Fruit fly (Drosophila melanogaster) whole organism, embryonic: Measurements from ENCODE around the gene GIIIspla2.

Source experiments
- B-H1 ChIP-seq: fragments of 200-800 bp; sonication (Bioruptor generic); IDR thresholded peaks from 3 replicates; pipeline ENCODE4 v1.3.6; 2022; ENCODE audit warnings: missing biosample characterization, missing genetic modification characterization
- CG10431 ChIP-seq: fragments of 200-800 bp; sonication (Bioruptor generic); optimal IDR thresholded peaks from 3 replicates; lab custom pipeline; 2018; ENCODE audit warnings: missing biosample characterization, mild to moderate bottlenecking, missing genetic modification characterization
- CG12071 ChIP-seq: fragments of 200-800 bp; sonication (Bioruptor generic); optimal IDR thresholded peaks from 3 replicates; lab custom pipeline; 2018; ENCODE audit warnings: missing biosample characterization, mild to moderate bottlenecking, missing genetic modification characterization
- CG12299 ChIP-seq: fragments of 200-800 bp; sonication (Bioruptor generic); optimal IDR thresholded peaks from 2 replicates; lab custom pipeline; 2018; ENCODE audit warnings: missing biosample characterization, mild to moderate bottlenecking, missing genetic modification characterization
- CG12769 ChIP-seq: fragments of 200-800 bp; sonication (Bioruptor generic); optimal IDR thresholded peaks from 2 replicates; lab custom pipeline; 2019; ENCODE audit warnings: missing biosample characterization, mild to moderate bottlenecking, missing genetic modification characterization, moderate library complexity
- CG13424 ChIP-seq: fragments of 200-800 bp; sonication (Bioruptor generic); optimal IDR thresholded peaks from 2 replicates; lab custom pipeline; 2019; ENCODE audit warnings: missing biosample characterization, mild to moderate bottlenecking, missing genetic modification characterization, moderate library complexity
- CG14965 ChIP-seq: fragments of 200-800 bp; sonication (Bioruptor generic); optimal IDR thresholded peaks from 2 replicates; lab custom pipeline; 2016; ENCODE audit warnings: missing biosample characterization, missing genetic modification characterization, borderline replicate concordance
- CG15269 ChIP-seq: fragments of 200-800 bp; sonication (Bioruptor generic); optimal IDR thresholded peaks from 2 replicates; lab custom pipeline; 2018; ENCODE audit warnings: missing biosample characterization, mild to moderate bottlenecking, missing genetic modification characterization, moderate library complexity
- CG15601 ChIP-seq: fragments of 200-800 bp; sonication (Bioruptor generic); optimal IDR thresholded peaks from 3 replicates; lab custom pipeline; 2019; ENCODE audit warnings: missing biosample characterization, mild to moderate bottlenecking, missing genetic modification characterization, moderate library complexity
- CG16815 ChIP-seq: fragments of 200-800 bp; sonication (Bioruptor generic); optimal IDR thresholded peaks from 3 replicates; lab custom pipeline; 2017; ENCODE audit warnings: missing biosample characterization, mild to moderate bottlenecking, missing genetic modification characterization
- CG2116 ChIP-seq: fragments of 200-800 bp; sonication (Bioruptor generic); optimal IDR thresholded peaks from 3 replicates; lab custom pipeline; 2018; ENCODE audit warnings: missing biosample characterization, mild to moderate bottlenecking, missing genetic modification characterization
- CG32532 ChIP-seq: fragments of 200-800 bp; sonication (Bioruptor generic); IDR thresholded peaks from 2 replicates; pipeline ENCODE4 v1.3.6; 2022; ENCODE audit warnings: missing biosample characterization, missing genetic modification characterization
- CG3847 ChIP-seq: fragments of 200-800 bp; sonication (Bioruptor generic); IDR thresholded peaks from 2 replicates; pipeline ENCODE4 v1.3.6; 2022; ENCODE audit warnings: missing biosample characterization, missing genetic modification characterization
- CG6791 ChIP-seq: fragments of 200-800 bp; sonication (Bioruptor generic); IDR thresholded peaks from 3 replicates; pipeline ENCODE4 v1.3.6; 2022; ENCODE audit warnings: missing biosample characterization, missing genetic modification characterization; ENCODE audit not compliant: partially characterized antibody
- CG8290 ChIP-seq, 3 experiments: fragments of 200-800 bp; sonication (Bioruptor generic); optimal IDR thresholded peaks; 2 replicates each; lab custom pipeline; 2016 to 2019; ENCODE audit warnings: missing biosample characterization in 3 of 3, missing genetic modification characterization in 3 of 3, mild to moderate bottlenecking in 2 of 3, moderate library complexity in 1 of 3
- Dip3 ChIP-seq: fragments of 200-800 bp; sonication (Bioruptor generic); optimal IDR thresholded peaks from 3 replicates; lab custom pipeline; 2016; ENCODE audit warnings: missing biosample characterization, missing genetic modification characterization
- Dll ChIP-seq: fragments of 200-800 bp; sonication (Bioruptor generic); IDR thresholded peaks from 4 replicates; pipeline ENCODE4 v1.3.6; 2022; ENCODE audit warnings: missing biosample characterization, missing genetic modification characterization; ENCODE audit not compliant: partially characterized antibody
- Drgx ChIP-seq: fragments of 200-800 bp; sonication (Bioruptor generic); IDR thresholded peaks from 2 replicates; pipeline ENCODE4 v1.3.6; 2022; ENCODE audit warnings: missing biosample characterization, missing genetic modification characterization
- H2.0 ChIP-seq: fragments of 200-800 bp; sonication (Bioruptor generic); IDR thresholded peaks from 2 replicates; pipeline ENCODE4 v1.3.6; 2022; ENCODE audit warnings: missing biosample characterization, missing genetic modification characterization
- HLHmδ ChIP-seq: fragments of 200-800 bp; sonication (Bioruptor generic); optimal IDR thresholded peaks from 2 replicates; lab custom pipeline; 2018; ENCODE audit warnings: missing biosample characterization, mild to moderate bottlenecking, missing genetic modification characterization, moderate library complexity
- HmgD ChIP-seq: fragments of 200-800 bp; sonication (Bioruptor generic); optimal IDR thresholded peaks from 3 replicates; lab custom pipeline; 2016; ENCODE audit warnings: missing biosample characterization, missing genetic modification characterization
- HmgZ ChIP-seq: fragments of 200-800 bp; sonication (Bioruptor generic); optimal IDR thresholded peaks from 2 replicates; lab custom pipeline; 2018; ENCODE audit warnings: missing biosample characterization, mild to moderate bottlenecking, missing genetic modification characterization
- Hr39 ChIP-seq: fragments of >200 bp; optimal IDR thresholded peaks from 2 replicates; lab custom pipeline; 2017
- Lhr ChIP-seq: fragments of 200-800 bp; sonication (Bioruptor generic); optimal IDR thresholded peaks from 3 replicates; lab custom pipeline; 2017; ENCODE audit warnings: mild to moderate bottlenecking, missing biosample characterization, missing genetic modification reagents, missing genetic modification characterization
- Nf-YC ChIP-seq: fragments of 200-800 bp; optimal IDR thresholded peaks from 3 replicates; lab custom pipeline; 2019; ENCODE audit warnings: missing biosample characterization, mild to moderate bottlenecking, missing genetic modification characterization, moderate library complexity
- Poxn ChIP-seq: fragments of 200-800 bp; sonication (Bioruptor generic); IDR thresholded peaks from 2 replicates; pipeline ENCODE4 v1.3.6; 2022; ENCODE audit warnings: missing biosample characterization, missing genetic modification characterization
- Taf1 ChIP-seq: fragments of 200-800 bp; sonication (Bioruptor generic); IDR thresholded peaks from 2 replicates; pipeline ENCODE4 v1.3.6; 2022; ENCODE audit warnings: missing biosample characterization, missing genetic modification characterization
- amos ChIP-seq: fragments of 200-800 bp; sonication (Bioruptor generic); IDR thresholded peaks from 2 replicates; pipeline ENCODE4 v1.3.6; 2022; ENCODE audit warnings: missing biosample characterization, missing genetic modification characterization; ENCODE audit not compliant: partially characterized antibody
- ato ChIP-seq: fragments of 200-800 bp; sonication (Bioruptor generic); IDR thresholded peaks from 2 replicates; pipeline ENCODE4 v1.3.6; 2022; ENCODE audit warnings: missing biosample characterization, missing genetic modification characterization; ENCODE audit not compliant: partially characterized antibody
- bcd ChIP-seq: fragments of 200-800 bp; sonication (Bioruptor generic); optimal IDR thresholded peaks from 2 replicates; lab custom pipeline; 2017; ENCODE audit warnings: missing biosample characterization, mild to moderate bottlenecking, missing genetic modification characterization
- br ChIP-seq: fragments of >200 bp; optimal IDR thresholded peaks from 2 replicates; lab custom pipeline; 2017
- chif ChIP-seq, 2 experiments: fragments of 200-800 bp; sonication (Bioruptor generic); optimal IDR thresholded peaks; 3 replicates each; lab custom pipeline; 2016; ENCODE audit warnings: missing biosample characterization in 2 of 2, missing genetic modification characterization in 2 of 2
- corto ChIP-seq: fragments of 200-800 bp; sonication (Bioruptor generic); optimal IDR thresholded peaks from 2 replicates; lab custom pipeline; 2016; ENCODE audit warnings: missing biosample characterization, mild to moderate bottlenecking, missing genetic modification characterization, moderate library complexity
- da ChIP-seq: fragments of 200-800 bp; sonication (Bioruptor generic); optimal IDR thresholded peaks from 2 replicates; lab custom pipeline; 2016; ENCODE audit warnings: missing biosample characterization, missing genetic modification characterization
- gem ChIP-seq: fragments of 200-800 bp; sonication (Bioruptor generic); optimal IDR thresholded peaks from 2 replicates; lab custom pipeline; 2019; ENCODE audit warnings: missing biosample characterization, mild to moderate bottlenecking, missing genetic modification characterization, moderate library complexity
- inv ChIP-seq: fragments of 200-800 bp; sonication (Bioruptor generic); IDR thresholded peaks from 2 replicates; pipeline ENCODE4 v1.3.6; 2022; ENCODE audit warnings: missing biosample characterization, missing genetic modification characterization; ENCODE audit not compliant: partially characterized antibody
- jing ChIP-seq: fragments of 200-800 bp; sonication (Bioruptor generic); optimal IDR thresholded peaks from 2 replicates; lab custom pipeline; 2018; ENCODE audit warnings: missing biosample characterization, mild to moderate bottlenecking, missing genetic modification characterization
- klu ChIP-seq: fragments of 200-800 bp; sonication (Bioruptor generic); IDR thresholded peaks from 2 replicates; pipeline ENCODE4 v1.3.6; 2022; ENCODE audit warnings: missing biosample characterization, missing genetic modification characterization
- lov ChIP-seq, 2 experiments: fragments of 200-800 bp in 1 of 2; fragments of >200 bp in 1 of 2; sonication (Bioruptor generic) in 1 of 2; IDR thresholded peaks in 1 of 2; optimal IDR thresholded peaks in 1 of 2; 2 replicates in 1 of 2; 3 replicates in 1 of 2; pipeline versions ENCODE4 v1.3.6 to Lab custom; 2017 to 2022; ENCODE audit warnings: missing biosample characterization in 1 of 2, missing genetic modification characterization in 1 of 2
- pho ChIP-seq: fragments of 200-800 bp; sonication (Bioruptor generic); optimal IDR thresholded peaks from 2 replicates; lab custom pipeline; 2016; ENCODE audit warnings: missing biosample characterization, missing genetic modification characterization
- sd ChIP-seq: fragments of 200-800 bp; sonication (Bioruptor generic); optimal IDR thresholded peaks from 3 replicates; lab custom pipeline; 2018; ENCODE audit warnings: missing biosample characterization, mild to moderate bottlenecking, missing genetic modification characterization, moderate library complexity
- sens ChIP-seq: fragments of 200-800 bp; sonication (Bioruptor generic); peaks from one replicate; lab custom pipeline; 2016; ENCODE audit warnings: missing biosample characterization, missing genetic modification characterization
- sim ChIP-seq: fragments of 200-800 bp; sonication (Bioruptor generic); IDR thresholded peaks from 2 replicates; pipeline ENCODE4 v1.3.6; 2022; ENCODE audit warnings: missing biosample characterization, missing genetic modification characterization
- sug ChIP-seq: fragments of 200-800 bp; optimal IDR thresholded peaks from 2 replicates; lab custom pipeline; 2019; ENCODE audit warnings: missing biosample characterization, mild to moderate bottlenecking, missing genetic modification characterization, moderate library complexity
- unc-4 ChIP-seq: fragments of 200-800 bp; sonication (Bioruptor generic); IDR thresholded peaks from 2 replicates; pipeline ENCODE4 v1.3.6; 2022; ENCODE audit warnings: missing biosample characterization, missing genetic modification characterization; ENCODE audit not compliant: partially characterized antibody
- unpg ChIP-seq: fragments of 200-800 bp; sonication (Bioruptor generic); optimal IDR thresholded peaks from 3 replicates; lab custom pipeline; 2018; ENCODE audit warnings: missing biosample characterization, mild to moderate bottlenecking, missing genetic modification characterization, moderate library complexity
- zen ChIP-seq: fragments of 200-800 bp; sonication (Bioruptor generic); optimal IDR thresholded peaks from 3 replicates; lab custom pipeline; 2018; ENCODE audit warnings: missing biosample characterization, mild to moderate bottlenecking, missing genetic modification characterization, moderate library complexity

Gene GIIIspla2

dm6 chrX:8114476-8115342, 42.7 kb upstream of the GIIIspla2 start (continued):
- peak; percentile 36; the same call in 2 of the 3 replicates for TF ChIP-seq B-H1 (GFP tag; lab: Robert Waterston, UW)
- no peak for TF ChIP-seq lov (optimal IDR thresholded peaks at IDR 0.05; lab: Kevin White, UChicago)
- no peak for TF ChIP-seq lov (GFP tag; IDR thresholded peaks at IDR 0.05; lab: Robert Waterston, UW)
- TF ChIP-seq sim (GFP tag; lab: Robert Waterston, UW): 0 out of 2 replicates have a peak, but pooled peaks have one; percentile 23
- no peak for TF ChIP-seq CG15601
- peak; percentile 75 for TF ChIP-seq sug (tag; lab: Kevin White, UChicago)
- TF ChIP-seq inv (GFP tag; lab: Robert Waterston, UW): no peak
- no peak for TF ChIP-seq br (lab: Kevin White, UChicago)
- no peak for TF ChIP-seq CG16815 (GFP tag; lab: Kevin White, UChicago)
- TF ChIP-seq CG15269 (tag; lab: Kevin White, UChicago): peak; percentile 84
- peak; percentile 59 for TF ChIP-seq CG2116
- no peak for TF ChIP-seq klu (GFP tag; lab: Robert Waterston, UW)
- TF ChIP-seq CG8290 (GFP tag; optimal IDR thresholded peaks at IDR 0.05; lab: Kevin White, UChicago): no peak
- TF ChIP-seq CG8290 (tag; optimal IDR thresholded peaks at IDR 0.05; lab: Kevin White, UChicago): peak in 1 of 2 experiments; percentile 59
- TF ChIP-seq HmgZ (tag; lab: Kevin White, UChicago): peak; percentile 64
- TF ChIP-seq da (GFP tag; lab: Kevin White, UChicago): no peak
- TF ChIP-seq CG12299 (tag; lab: Kevin White, UChicago): peak; percentile 25
- no peak for TF ChIP-seq CG6791 (GFP tag; lab: Robert Waterston, UW)
- no peak for TF ChIP-seq Taf1
- TF ChIP-seq jing (GFP tag; lab: Kevin White, UChicago): no peak
- no peak for TF ChIP-seq ato
- no peak for TF ChIP-seq amos (GFP tag; lab: Robert Waterston, UW)
- TF ChIP-seq pho (GFP tag; lab: Kevin White, UChicago): peak; percentile 74
- TF ChIP-seq unpg: peak; percentile 75
- no peak for TF ChIP-seq Dll (GFP tag; lab: Robert Waterston, UW)
- TF ChIP-seq H2.0 (GFP tag; lab: Robert Waterston, UW): peak; percentile 11; the same call in 1 of the 2 replicates
- peak; percentile 82 for TF ChIP-seq gem (tag; lab: Kevin White, UChicago)
- peak; percentile 55 for TF ChIP-seq CG12071
- no peak for TF ChIP-seq HmgD (GFP tag; lab: Kevin White, UChicago)
- peak; percentile 41 for TF ChIP-seq sd
- peak; percentile 77 for TF ChIP-seq CG13424 (tag; lab: Kevin White, UChicago)
- peak; percentile 34 for TF ChIP-seq CG12769 (tag; lab: Kevin White, UChicago)
- TF ChIP-seq Poxn (GFP tag; lab: Robert Waterston, UW): peak; percentile 47; the same call in 1 of the 2 replicates
- TF ChIP-seq sens (GFP tag; lab: Kevin White, UChicago): peak; percentile 67
- TF ChIP-seq zen (tag; lab: Kevin White, UChicago): peak; percentile 13
- TF ChIP-seq Lhr: no peak
- TF ChIP-seq Nf-YC (tag; lab: Kevin White, UChicago): peak; percentile 61
- no peak for TF ChIP-seq HLHmδ
- peak; percentile 41 for TF ChIP-seq CG3847 (GFP tag; lab: Robert Waterston, UW)
- TF ChIP-seq CG14965: no peak
- TF ChIP-seq bcd (GFP tag; lab: Kevin White, UChicago): peak; percentile 38
- no peak for TF ChIP-seq Hr39 (lab: Kevin White, UChicago)
- no peak for TF ChIP-seq corto
- TF ChIP-seq chif (GFP tag; optimal IDR thresholded peaks at IDR 0.05; lab: Kevin White, UChicago): peak; percentile 28 to 32
- no peak for TF ChIP-seq CG10431 (GFP tag; lab: Kevin White, UChicago)
- no peak for TF ChIP-seq unc-4 (GFP tag; lab: Robert Waterston, UW)
- TF ChIP-seq Dip3 (GFP tag; lab: Kevin White, UChicago): peak; percentile 47
- TF ChIP-seq Drgx: peak; percentile 9; the same call in 1 of the 2 replicates
- peak; percentile 70; the same call in 1 of the 2 replicates for TF ChIP-seq CG32532 (GFP tag; lab: Robert Waterston, UW)
